Worm (Caenorhabditis elegans) whole organism, L4/young adult: ENCODE measurements around the gene F14F3.4.

ENCODE experiments used
- W03F9.2 ChIP-seq: fragments of 150-350 bp; optimal IDR thresholded peaks from 2 replicates; lab custom pipeline; 2014; ENCODE audit warnings: missing biosample characterization, missing genetic modification characterization
- dao-5 ChIP-seq: sonication (generic microtip); optimal IDR thresholded peaks from 2 replicates; lab custom pipeline; 2016; ENCODE audit warnings: missing genotype, missing genetic modification characterization, moderate library complexity, missing compliant biosample characterization
- him-1 ChIP-seq: sonication (generic microtip); optimal IDR thresholded peaks from 2 replicates; lab custom pipeline; 2016; ENCODE audit warnings: missing genotype, missing genetic modification reagents, missing genetic modification characterization, missing compliant biosample characterization

DNA sequence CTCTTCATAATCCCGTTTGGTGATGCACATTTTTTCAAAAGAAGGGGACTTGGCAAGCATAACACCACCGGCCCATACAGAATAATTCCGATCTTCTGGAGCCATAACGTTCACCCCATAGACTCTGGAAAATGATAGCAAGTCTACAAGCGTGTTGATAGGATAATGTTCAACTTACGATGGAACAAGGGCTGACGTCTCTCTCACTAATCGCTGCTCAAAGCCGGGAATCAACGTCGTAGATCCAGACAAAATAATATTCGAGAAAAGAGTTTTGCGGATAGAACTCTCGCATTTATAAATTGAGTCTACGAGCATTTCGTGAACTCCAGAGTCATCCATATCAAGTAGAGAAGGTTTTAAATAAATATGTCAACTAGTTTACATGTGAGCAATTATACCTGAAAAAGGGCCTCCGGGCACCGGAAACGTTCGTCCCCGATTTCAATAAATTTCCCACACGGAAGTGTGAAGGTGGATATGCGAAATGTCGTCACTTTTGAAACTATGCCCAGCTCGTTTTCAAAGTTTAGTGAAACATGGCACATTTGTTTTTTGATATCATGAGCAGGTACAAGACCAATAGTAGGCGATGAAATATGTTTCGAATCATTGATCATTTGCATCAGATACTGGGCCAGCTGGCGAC is 29.2 kb downstream of the F14F3.4 start:
- TF ChIP-seq him-1 (tag; lab: Kevin White, UChicago), result no peak
- no peak for TF ChIP-seq dao-5 (tag; lab: Kevin White, UChicago)
- TF ChIP-seq W03F9.2 (tag; lab: Kevin White, UChicago), result no peak
